Worm (Caenorhabditis elegans) whole organism, L4/young adult: ENCODE measurements around the gene F43C1.7.

Experiments used
- W03F9.2 ChIP-seq: fragments of 150-350 bp; optimal IDR thresholded peaks from 2 replicates; lab custom pipeline; 2014; ENCODE audit warnings: missing biosample characterization, missing genetic modification characterization
- dao-5 ChIP-seq: sonication (generic microtip); optimal IDR thresholded peaks from 2 replicates; lab custom pipeline; 2016; ENCODE audit warnings: missing genotype, missing genetic modification characterization, moderate library complexity, missing compliant biosample characterization
- him-1 ChIP-seq: sonication (generic microtip); optimal IDR thresholded peaks from 2 replicates; lab custom pipeline; 2016; ENCODE audit warnings: missing genotype, missing genetic modification reagents, missing genetic modification characterization, missing compliant biosample characterization

DNA sequence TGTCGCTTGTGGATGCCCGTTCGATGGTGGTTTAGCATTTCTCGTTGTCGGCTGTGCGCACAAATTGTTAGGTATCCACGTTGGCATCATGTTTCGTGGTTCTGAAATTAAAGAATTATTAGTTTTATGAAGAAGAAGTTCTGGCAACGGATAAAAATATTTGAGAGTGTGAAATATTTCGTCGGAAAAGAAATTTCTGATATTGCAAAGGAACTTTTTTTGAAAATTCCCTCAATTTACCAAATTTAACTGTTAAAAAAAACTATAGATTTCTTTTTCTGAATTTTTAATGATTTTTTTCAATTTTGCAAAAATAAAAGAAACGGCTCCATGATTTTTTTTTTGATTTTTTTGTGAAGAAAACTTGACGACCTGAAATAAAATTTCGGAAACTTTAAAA is 14.4 kb downstream of the F43C1.7 start, which contains the start of gene mpk-1:
- TF ChIP-seq dao-5 (tag; lab: Kevin White, UChicago) = no peak
- no peak for TF ChIP-seq him-1
- TF ChIP-seq W03F9.2 (tag; lab: Kevin White, UChicago) = no peak
